Fruit fly (Drosophila melanogaster): Measurements from ENCODE around the gene Atg4a.

Gene Atg4a

DNA sequence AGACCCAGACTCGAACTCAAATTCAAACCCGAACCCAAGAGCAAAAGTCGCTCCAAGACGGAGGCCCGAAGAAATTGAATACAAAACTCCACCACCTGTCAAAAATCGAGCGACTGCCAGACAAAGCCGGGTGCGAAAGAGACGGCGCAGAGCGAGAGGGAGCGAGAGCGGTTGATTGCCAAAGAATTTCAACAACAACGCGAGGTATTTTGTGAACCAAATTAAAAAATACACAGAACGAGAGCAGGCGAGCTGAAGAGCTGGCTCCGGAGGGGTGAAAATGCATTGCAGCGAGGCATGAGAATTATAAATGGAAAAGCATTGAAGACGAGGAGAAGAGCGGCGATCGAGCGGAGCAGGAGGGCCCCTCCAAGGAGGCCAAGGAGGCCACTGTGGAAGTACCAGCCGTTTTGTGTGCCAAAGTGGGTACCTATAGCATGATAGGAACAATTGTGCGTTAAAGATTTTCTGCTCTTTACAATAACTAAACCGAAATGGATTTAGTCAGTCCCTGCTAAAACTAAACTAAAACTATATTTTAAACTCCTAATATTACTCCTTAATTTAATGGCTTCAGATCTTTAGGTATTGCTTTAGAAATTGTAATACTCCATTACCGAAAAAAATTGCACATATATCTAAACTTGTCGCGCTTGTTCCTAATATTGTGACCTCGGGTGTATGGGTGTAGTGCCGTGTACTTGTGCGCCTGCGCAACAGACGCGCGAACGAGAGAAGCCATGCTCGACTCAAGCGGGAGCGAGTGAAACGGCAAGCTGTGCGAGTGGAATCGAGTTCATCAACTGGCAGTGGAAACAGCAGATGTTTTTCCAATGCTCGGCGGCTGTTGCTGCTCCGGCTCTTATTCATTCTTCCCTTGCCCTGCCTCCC, 18.0 kb upstream of the Atg4a start (continued):
- TF ChIP-seq CG10274 (GFP tag; optimal IDR thresholded peaks at IDR 0.05) (no peak), prd (optimal IDR thresholded peaks at IDR 0.05) (no peak), prd (GFP tag; IDR thresholded peaks at IDR 0.05) (peak; percentile 13; the same call in 1 of the 3 replicates), hbn (GFP tag; IDR thresholded peaks at IDR 0.05; ENCODE audit: partially characterized antibody) (no peak), CG15011 (GFP tag; optimal IDR thresholded peaks at IDR 0.05) (no peak), sima (GFP tag; optimal IDR thresholded peaks at IDR 0.05) (no peak), CG2202 (tag; optimal IDR thresholded peaks at IDR 0.05) (peak; percentile 56), CG10462 (GFP tag; optimal IDR thresholded peaks at IDR 0.05) (peak; percentile 4), CG3065 (GFP tag; optimal IDR thresholded peaks at IDR 0.05) (no peak), Neu2 (GFP tag; optimal IDR thresholded peaks at IDR 0.05; ENCODE audit: borderline replicate concordance) (no peak), CHES-1-like (GFP tag; optimal IDR thresholded peaks at IDR 0.05) (no peak), psq (GFP tag; optimal IDR thresholded peaks at IDR 0.05) (no peak), CG32532 (GFP tag; IDR thresholded peaks at IDR 0.05) (no peak), CG10366 (GFP tag; IDR thresholded peaks at IDR 0.05) (no peak), crp (GFP tag; optimal IDR thresholded peaks at IDR 0.05) (no peak), CG31388 (GFP tag; optimal IDR thresholded peaks at IDR 0.05) (no peak), CG9437 (GFP tag; optimal IDR thresholded peaks at IDR 0.05) (peak; percentile 29), CG15696 (tag; optimal IDR thresholded peaks at IDR 0.05) (peak; percentile 81), stwl (tag; optimal IDR thresholded peaks at IDR 0.05) (peak; percentile 1), nom (GFP tag; optimal IDR thresholded peaks at IDR 0.05) (peak; percentile 62), az2 (GFP tag; optimal IDR thresholded peaks at IDR 0.05) (peak; percentile 48), cas (GFP tag; IDR thresholded peaks at IDR 0.05) (no peak), CG5245 (GFP tag; optimal IDR thresholded peaks at IDR 0.05) (no peak), CG14014 (GFP tag; IDR thresholded peaks at IDR 0.05) (no peak), sob (GFP tag; IDR thresholded peaks at IDR 0.05) (peak; percentile 31; the same call in 1 of the 2 replicates), CG17912 (GFP tag; optimal IDR thresholded peaks at IDR 0.05) (no peak), caup (GFP tag; optimal IDR thresholded peaks at IDR 0.05; ENCODE audit: severe bottlenecking) (no peak), sens-2 (GFP tag; IDR thresholded peaks at IDR 0.05) (no peak), ro (GFP tag; IDR thresholded peaks at IDR 0.05) (no peak), CG9817 (tag; optimal IDR thresholded peaks at IDR 0.05) (no peak), ssp (GFP tag; IDR thresholded peaks at IDR 0.05) (no peak), CG6854 (GFP tag; optimal IDR thresholded peaks at IDR 0.05) (no peak), Tbp (GFP tag; optimal IDR thresholded peaks at IDR 0.05) (no peak), D19B (GFP tag; optimal IDR thresholded peaks at IDR 0.05) (no peak), CG9727 (GFP tag; optimal IDR thresholded peaks at IDR 0.05) (peak; percentile 82), Hey (tag; optimal IDR thresholded peaks at IDR 0.05) (no peak), CG12155 (GFP tag; optimal IDR thresholded peaks at IDR 0.05) (peak; percentile 39), Eip74EF (GFP tag; optimal IDR thresholded peaks at IDR 0.05) (no peak), mirr (GFP tag; optimal IDR thresholded peaks at IDR 0.05) (no peak), Nf-YA (GFP tag; IDR thresholded peaks at IDR 0.05) (no peak), Dad (GFP tag; optimal IDR thresholded peaks at IDR 0.05) (peak; percentile 30), Vsx1 (GFP tag; optimal IDR thresholded peaks at IDR 0.05) (peak; percentile 38), CG8359 (GFP tag; optimal IDR thresholded peaks at IDR 0.05; ENCODE audit: borderline replicate concordance) (peak; percentile 35), Bgb (GFP tag; IDR thresholded peaks at IDR 0.05; ENCODE audit: partially characterized antibody) (no peak), NC2β (GFP tag; optimal IDR thresholded peaks at IDR 0.05) (peak; percentile 50), CG32767 (GFP tag; IDR thresholded peaks at IDR 0.05) (no peak), Lpt (GFP tag; optimal IDR thresholded peaks at IDR 0.05) (no peak), B-H1 (GFP tag; IDR thresholded peaks at IDR 0.05) (no peak), Pdp1 (GFP tag; optimal IDR thresholded peaks at IDR 0.05) (peak in 1 of 2 experiments; percentile 29)

Data from whole organism, embryonic.